Worm (Caenorhabditis elegans) whole organism, L4/young adult: ENCODE results near the gene C33H5.13.

Experiments
- W03F9.2 ChIP-seq: fragments of 150-350 bp; optimal IDR thresholded peaks from 2 replicates; lab custom pipeline; 2014; ENCODE audit warnings: missing biosample characterization, missing genetic modification characterization
- dao-5 ChIP-seq: sonication (generic microtip); optimal IDR thresholded peaks from 2 replicates; lab custom pipeline; 2016; ENCODE audit warnings: missing genotype, missing genetic modification characterization, moderate library complexity, missing compliant biosample characterization
- him-1 ChIP-seq: sonication (generic microtip); optimal IDR thresholded peaks from 2 replicates; lab custom pipeline; 2016; ENCODE audit warnings: missing genotype, missing genetic modification reagents, missing genetic modification characterization, missing compliant biosample characterization

C33H5.13 gene

ce11 chrIV:7743539-7743938, 48.5 kb downstream of the C33H5.13 start, which contains the start of gene npr-35:
Gene npr-35 (plus strand): TSS chrIV:7743839.
- TF ChIP-seq dao-5 (tag; lab: Kevin White, UChicago) (no peak), W03F9.2 (tag; lab: Kevin White, UChicago) (no peak), him-1 (no peak)
